Worm (Caenorhabditis elegans): Measurements from ENCODE around the gene phy-4.

Gene phy-4

ce11 chrV:19521351-19522278 is 8.2 kb upstream of the phy-4 start:
- TF ChIP-seq mep-1 (tag; optimal IDR thresholded peaks at IDR 0.05) = peak; percentile 68
- TF ChIP-seq unc-86 (tag; optimal IDR thresholded peaks at IDR 0.05) = no peak
- peak in 2 of 6 experiments; percentile 7 to 8 for TF ChIP-seq elt-3 (tag; optimal IDR thresholded peaks at IDR 0.05)
- TF ChIP-seq ama-1 (optimal IDR thresholded peaks at IDR 0.05) = no peak
- peak; percentile 2 for TF ChIP-seq irx-1 (tag; optimal IDR thresholded peaks at IDR 0.05)
- peak; percentile 11 for TF ChIP-seq mef-2 (tag; optimal IDR thresholded peaks at IDR 0.05)
- peak; percentile 65 for TF ChIP-seq snu-23 (GFP tag; optimal IDR thresholded peaks at IDR 0.05)
- TF ChIP-seq nhr-47 (tag; optimal IDR thresholded peaks at IDR 0.05) = peak; percentile 46
- TF ChIP-seq nhr-19 (GFP tag; conservative IDR thresholded peaks at IDR 0.05) = peak; percentile 84
- peak; percentile 80 for TF ChIP-seq nhr-20 (tag; optimal IDR thresholded peaks at IDR 0.05)
- TF ChIP-seq nhr-71 (tag; optimal IDR thresholded peaks at IDR 0.05) = peak; percentile 83
- no peak for TF ChIP-seq hlh-17 (GFP tag; optimal IDR thresholded peaks at IDR 0.05; ENCODE audit: borderline replicate concordance)
- TF ChIP-seq zip-4 (GFP tag; optimal IDR thresholded peaks at IDR 0.05) = no peak
- TF ChIP-seq tbx-2 (tag; optimal IDR thresholded peaks at IDR 0.05) = peak; percentile 49
- no peak for TF ChIP-seq snpc-4 (tag; optimal IDR thresholded peaks at IDR 0.05)
- no peak for TF ChIP-seq lir-3 (tag; optimal IDR thresholded peaks at IDR 0.05; ENCODE audit: poor library complexity)
- peak; percentile 83 for TF ChIP-seq lin-39 (tag; optimal IDR thresholded peaks at IDR 0.05)
- no peak for TF ChIP-seq unc-62 (GFP tag; optimal IDR thresholded peaks at IDR 0.05)
- no peak for TF ChIP-seq efl-1 (optimal IDR thresholded peaks at IDR 0.05)
- peak in 1 of 2 experiments; percentile 69 for TF ChIP-seq efl-1 (GFP tag; optimal IDR thresholded peaks at IDR 0.05 in 1 of 2)
- no peak for TF ChIP-seq unc-130 (tag; optimal IDR thresholded peaks at IDR 0.05)
- no peak for TF ChIP-seq nhr-84 (tag; optimal IDR thresholded peaks at IDR 0.05)
- TF ChIP-seq isw-1 (GFP tag; IDR thresholded peaks at IDR 0.05) = no peak
- TF ChIP-seq egl-13 (tag; optimal IDR thresholded peaks at IDR 0.05) = no peak
- no peak for TF ChIP-seq ceh-63 (GFP tag; optimal IDR thresholded peaks at IDR 0.05)
- TF ChIP-seq nhr-90 (tag; optimal IDR thresholded peaks at IDR 0.05; ENCODE audit: poor library complexity) = peak; percentile 54
- TF ChIP-seq ceh-82 (tag; optimal IDR thresholded peaks at IDR 0.05) = no peak
- TF ChIP-seq fkh-10 (GFP tag; optimal IDR thresholded peaks at IDR 0.05) = no peak
- no peak for TF ChIP-seq nhr-76 (tag; optimal IDR thresholded peaks at IDR 0.05)
- TF ChIP-seq blmp-1 (tag; optimal IDR thresholded peaks at IDR 0.05) = no peak
- TF ChIP-seq ets-5 (GFP tag; IDR thresholded peaks at IDR 0.05) = no peak
- no peak for TF ChIP-seq aha-1 (tag; optimal IDR thresholded peaks at IDR 0.05)
- TF ChIP-seq C04F5.9 (tag; optimal IDR thresholded peaks at IDR 0.05) = no peak
- no peak for TF ChIP-seq ceh-88 (GFP tag; IDR thresholded peaks at IDR 0.05)
- no peak for TF ChIP-seq C34B4.2 (tag; optimal IDR thresholded peaks at IDR 0.05)
- TF ChIP-seq elt-2 (tag; optimal IDR thresholded peaks at IDR 0.05) = peak; percentile 12
- TF ChIP-seq jun-1 (tag; optimal IDR thresholded peaks at IDR 0.05) = peak; percentile 18
- no peak for TF ChIP-seq fkh-8 (tag; optimal IDR thresholded peaks at IDR 0.05)
- TF ChIP-seq xbp-1 (tag; optimal IDR thresholded peaks at IDR 0.05) = peak; percentile 24
- TF ChIP-seq vab-15 (tag; optimal IDR thresholded peaks at IDR 0.05) = peak; percentile 83
- TF ChIP-seq rnt-1 (tag; optimal IDR thresholded peaks at IDR 0.05) = peak; percentile 54
- TF ChIP-seq lsy-2 (tag; optimal IDR thresholded peaks at IDR 0.05) = peak in 1 of 2 experiments; percentile 43
- TF ChIP-seq ztf-4 (tag; optimal IDR thresholded peaks at IDR 0.05) = no peak
- no peak for TF ChIP-seq tlp-1 (tag; optimal IDR thresholded peaks at IDR 0.05)
- TF ChIP-seq swsn-7 (tag; optimal IDR thresholded peaks at IDR 0.05) = no peak
- TF ChIP-seq lin-14 (GFP tag; optimal IDR thresholded peaks at IDR 0.05) = peak; percentile 81
- no peak for TF ChIP-seq lin-15B (tag; optimal IDR thresholded peaks at IDR 0.05)
- peak; percentile 92 for TF ChIP-seq nhr-85 (tag)
- peak in 1 of 3 experiments; percentile 35 for TF ChIP-seq dpl-1 (GFP tag; optimal IDR thresholded peaks at IDR 0.05)
- no peak for TF ChIP-seq mab-9 (GFP tag; IDR thresholded peaks at IDR 0.05)
- peak in 1 of 2 experiments; percentile 45 for TF ChIP-seq lin-35 (GFP tag; optimal IDR thresholded peaks at IDR 0.05)

Measured in whole organism, L1 larva.